Worm (Caenorhabditis elegans) whole organism, L2 larva: ENCODE data around the gene ZC204.17.
A peak's percentile ranks its signal among the peaks of the same experiment; 100 is the strongest.
"Not testable (repeated sequence)": the region's sequence is repeated elsewhere in the genome, so short reads cannot be mapped to it uniquely, and the experiment has no call there.

Experiments used
- C34F6.9 ChIP-seq: fragments of 150-350 bp; optimal IDR thresholded peaks from 2 replicates; lab custom pipeline; 2014; ENCODE audit warnings: missing biosample characterization, missing genetic modification characterization
- F13H6.1 ChIP-seq: sonication (generic microtip); optimal IDR thresholded peaks from 2 replicates; lab custom pipeline; 2016; ENCODE audit warnings: missing genetic modification characterization, missing compliant biosample characterization
- R02D3.7 ChIP-seq: fragments of 150-350 bp; optimal IDR thresholded peaks from 2 replicates; lab custom pipeline; 2014; ENCODE audit warnings: missing biosample characterization, missing genetic modification characterization
- alr-1 ChIP-seq: fragments of 150-350 bp; optimal IDR thresholded peaks from 2 replicates; lab custom pipeline; 2014; ENCODE audit warnings: missing biosample characterization, missing genetic modification characterization
- aly-2 ChIP-seq: fragments of 150-350 bp; optimal IDR thresholded peaks from 2 replicates; lab custom pipeline; 2014; ENCODE audit warnings: missing biosample characterization, missing genetic modification characterization
- ama-1 ChIP-seq: fragments of 150-350 bp; optimal IDR thresholded peaks from 2 replicates; lab custom pipeline; 2018; ENCODE audit warnings: inconsistent platforms
- ceh-16 ChIP-seq: fragments of 150-350 bp; optimal IDR thresholded peaks from 2 replicates; lab custom pipeline; 2014; ENCODE audit warnings: missing biosample characterization, missing genetic modification characterization
- elt-1 ChIP-seq: fragments of 150-350 bp; optimal IDR thresholded peaks from 2 replicates; lab custom pipeline; 2014; ENCODE audit warnings: missing biosample characterization, missing genetic modification characterization
- elt-3 ChIP-seq: sonication (generic microtip); optimal IDR thresholded peaks from 2 replicates; lab custom pipeline; 2017; ENCODE audit warnings: missing biosample characterization, missing genetic modification characterization
- fos-1 ChIP-seq: fragments of 150-350 bp; optimal IDR thresholded peaks from 2 replicates; lab custom pipeline; 2014; ENCODE audit warnings: missing biosample characterization, missing genetic modification characterization
- gmeb-1 ChIP-seq: fragments of 150-350 bp; optimal IDR thresholded peaks from 2 replicates; lab custom pipeline; 2014; ENCODE audit warnings: missing biosample characterization, missing genetic modification characterization
- lin-11 ChIP-seq: fragments of 150-350 bp; sonication (generic microtip); optimal IDR thresholded peaks from 2 replicates; lab custom pipeline; 2014; ENCODE audit warnings: missing biosample characterization, missing genetic modification characterization, inconsistent platforms, mixed read lengths
- lin-13 ChIP-seq: fragments of 150-350 bp; optimal IDR thresholded peaks from 2 replicates; lab custom pipeline; 2014; ENCODE audit warnings: missing biosample characterization, missing genetic modification reagents, missing genetic modification characterization
- lin-39 ChIP-seq: fragments of 150-350 bp; optimal IDR thresholded peaks from 2 replicates; lab custom pipeline; 2014; ENCODE audit warnings: missing biosample characterization, missing genetic modification reagents, missing genetic modification characterization
- mab-5 ChIP-seq: fragments of 150-350 bp; optimal IDR thresholded peaks from 2 replicates; lab custom pipeline; 2014; ENCODE audit warnings: missing biosample characterization, missing genetic modification characterization
- mbf-1 ChIP-seq: sonication (generic microtip); optimal IDR thresholded peaks from 2 replicates; lab custom pipeline; 2017; ENCODE audit warnings: missing biosample characterization, missing genetic modification characterization
- mdl-1 ChIP-seq, 2 experiments: fragments of 150-350 bp in 1 of 2; sonication (generic microtip) in 1 of 2; optimal IDR thresholded peaks; 2 replicates each; lab custom pipeline; 2017; ENCODE audit warnings: missing biosample characterization in 2 of 2, missing genetic modification characterization in 2 of 2
- nhr-12 ChIP-seq: fragments of 150-350 bp; optimal IDR thresholded peaks from 2 replicates; lab custom pipeline; 2014; ENCODE audit warnings: missing biosample characterization, missing genetic modification characterization
- nhr-129 ChIP-seq: fragments of 150-350 bp; optimal IDR thresholded peaks from 2 replicates; lab custom pipeline; 2014; ENCODE audit warnings: missing biosample characterization, missing genetic modification characterization
- nhr-237 ChIP-seq: fragments of 150-350 bp; optimal IDR thresholded peaks from 2 replicates; lab custom pipeline; 2014; ENCODE audit warnings: missing biosample characterization, missing genetic modification characterization
- nhr-6 ChIP-seq: fragments of 150-350 bp; optimal IDR thresholded peaks from 2 replicates; lab custom pipeline; 2014; ENCODE audit warnings: missing biosample characterization, missing genetic modification characterization
- nhr-77 ChIP-seq: fragments of 150-350 bp; optimal IDR thresholded peaks from 2 replicates; lab custom pipeline; 2014; ENCODE audit warnings: missing biosample characterization, missing genetic modification characterization
- skn-1 ChIP-seq: sonication (generic microtip); optimal IDR thresholded peaks from 2 replicates; lab custom pipeline; 2017; ENCODE audit warnings: missing biosample characterization, missing genetic modification characterization
- sma-3 ChIP-seq: sonication (generic microtip); optimal IDR thresholded peaks from 2 replicates; lab custom pipeline; 2016; ENCODE audit warnings: missing genetic modification reagents, missing genetic modification characterization, missing compliant biosample characterization
- snpc-4 ChIP-seq: fragments of 150-350 bp; optimal IDR thresholded peaks from 2 replicates; lab custom pipeline; 2014; ENCODE audit warnings: missing biosample characterization, missing genetic modification characterization
- unc-55 ChIP-seq: fragments of 150-350 bp; sonication (generic microtip); optimal IDR thresholded peaks from 3 replicates; lab custom pipeline; 2014; ENCODE audit warnings: missing biosample characterization, missing genetic modification reagents, missing genetic modification characterization
- unc-62 ChIP-seq: fragments of 150-350 bp; optimal IDR thresholded peaks from 2 replicates; lab custom pipeline; 2014; ENCODE audit warnings: missing biosample characterization, missing genetic modification reagents, missing genetic modification characterization
- zag-1 ChIP-seq: fragments of 150-350 bp; optimal IDR thresholded peaks from 2 replicates; lab custom pipeline; 2014; ENCODE audit warnings: missing biosample characterization, missing genetic modification characterization
- ztf-1 ChIP-seq: fragments of 200-800 bp; sonication (Bioruptor generic); conservative IDR thresholded peaks from 2 replicates; pipeline ENCODE4 v1.3.6; 2022; ENCODE audit warnings: missing genetic modification characterization, missing compliant biosample characterization
- ztf-4 ChIP-seq: fragments of 150-350 bp; optimal IDR thresholded peaks from 2 replicates; lab custom pipeline; 2014; ENCODE audit warnings: missing biosample characterization, missing genetic modification characterization

The ZC204.17 gene

ce11 chrII:1636392-1636791, 9.7 kb downstream of the ZC204.17 start, which contains the start of gene srg-20:
Gene srg-20 (plus strand): TSS chrII:1636692.
- not testable (repeated sequence) for TF ChIP-seq F13H6.1 (tag; lab: Kevin White, UChicago); lin-13 (GFP tag; lab: Kevin White, UChicago); C34F6.9

DNA sequence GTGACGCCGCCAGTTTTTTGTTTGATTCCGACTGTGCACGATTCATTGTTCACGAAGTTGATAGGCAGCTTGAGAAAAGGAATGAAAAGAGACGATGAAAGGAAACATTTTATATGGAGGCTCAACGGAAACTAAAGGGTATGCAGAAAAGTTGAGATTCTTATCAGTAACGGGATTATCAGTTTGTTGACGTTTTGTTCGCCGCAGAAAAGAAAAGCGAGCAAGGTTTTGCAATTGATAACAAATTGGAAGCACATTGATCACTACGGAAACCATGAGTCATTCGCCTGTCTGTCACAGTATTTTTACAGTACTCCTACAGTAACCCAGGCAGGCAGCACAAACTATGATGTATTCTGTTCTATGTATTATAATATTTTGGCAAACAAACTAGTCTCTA, 10.1 kb downstream of the ZC204.17 start:
- TF ChIP-seq lin-13 (GFP tag; lab: Kevin White, UChicago) (no peak), fos-1 (tag; lab: Kevin White, UChicago) (peak; percentile 41), elt-3 (tag; lab: Kevin White, UChicago) (no peak), mbf-1 (no peak), R02D3.7 (tag; lab: Kevin White, UChicago) (no peak), F13H6.1 (tag; lab: Kevin White, UChicago) (no peak), elt-1 (tag; lab: Kevin White, UChicago) (no peak)
- TF ChIP-seq, all 48 proteins: peak for 1

- TF ChIP-seq unc-62 (GFP tag; lab: Kevin White, UChicago); F13H6.1 (tag; lab: Kevin White, UChicago); lin-39 (tag; lab: Kevin White, UChicago): not testable (repeated sequence)
These were observed 12.6 kb downstream of the ZC204.17 start, which contains the start of gene C08E3.1 for ce11 chrII:1633490-1633889. Gene C08E3.1 (plus strand): TSS chrII:1633790.

DNA sequence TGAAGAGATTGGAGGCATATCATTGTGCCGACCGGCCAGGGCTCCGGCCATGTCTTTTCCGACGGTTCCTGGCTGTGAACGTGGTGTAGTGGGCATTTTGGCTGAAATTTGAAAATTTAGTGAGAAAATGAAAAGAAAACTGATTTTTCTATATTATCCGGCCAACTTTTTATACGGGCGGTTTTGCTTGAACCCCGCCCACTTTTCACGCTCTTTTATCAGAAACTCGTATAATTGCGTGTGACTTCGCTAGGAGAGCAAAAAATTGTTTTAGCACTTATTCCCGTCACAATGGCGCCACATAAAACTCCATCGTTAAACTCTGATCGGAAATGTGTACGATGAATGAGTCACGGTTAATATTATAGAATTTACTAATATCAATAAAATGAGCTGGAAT, 13.9 kb downstream of the ZC204.17 start, which contains the start of gene C08E3.13:
Gene C08E3.13 (minus strand): TSS at position 101 of the 400 bp plus-strand sequence.
- not testable (repeated sequence) for TF ChIP-seq alr-1 (tag; lab: Kevin White, UChicago); unc-55; aly-2 (tag; lab: Kevin White, UChicago)
- TF ChIP-seq, all 48 proteins: peak for 0; not testable (repeated sequence) for 48

DNA sequence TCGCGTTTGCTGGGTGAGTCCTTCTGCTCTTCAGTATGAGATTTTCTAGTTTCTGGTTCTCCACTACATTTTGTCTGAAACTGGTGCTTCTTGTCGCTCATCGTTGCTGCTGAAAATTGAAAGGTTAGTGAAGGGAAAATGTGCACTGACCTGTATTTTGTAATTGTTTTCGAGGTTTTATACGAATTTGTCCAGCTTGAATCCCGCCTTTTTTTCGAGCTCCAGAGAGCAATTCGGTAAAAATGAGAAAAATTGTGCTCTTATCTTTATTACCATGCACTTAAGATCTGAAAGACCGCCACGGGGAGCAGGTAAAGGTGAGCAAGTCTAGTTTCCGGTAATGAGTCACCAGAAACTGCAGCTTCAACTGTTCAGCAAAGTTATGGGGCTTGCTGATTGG, 18.3 kb downstream of the ZC204.17 start, which contains the start of gene C08E3.15:
Gene C08E3.15 (minus strand): TSS at position 101 of the 400 bp plus-strand sequence.
- TF ChIP-seq gmeb-1; nhr-6 (tag; lab: Kevin White, UChicago); ztf-4 (tag; lab: Kevin White, UChicago): not testable (repeated sequence)

ce11 chrII:1625666-1626065, 20.4 kb downstream of the ZC204.17 start, which contains the start of gene C08E3.14:
Gene C08E3.14 (plus strand): TSS chrII:1625966.
- TF ChIP-seq F13H6.1 (tag; lab: Kevin White, UChicago): no peak
- TF ChIP-seq nhr-77 (tag; lab: Kevin White, UChicago): no peak
- no peak for TF ChIP-seq snpc-4
- no peak for TF ChIP-seq ztf-4 (tag; lab: Kevin White, UChicago)
- TF ChIP-seq ceh-16: no peak
- TF ChIP-seq nhr-129 (tag; lab: Kevin White, UChicago): no peak
- no peak for TF ChIP-seq ztf-1 (GFP tag; lab: Robert Waterston, UW)
- no peak for TF ChIP-seq sma-3 (GFP tag; lab: Kevin White, UChicago)
- TF ChIP-seq fos-1 (tag; lab: Kevin White, UChicago): no peak
- no peak for TF ChIP-seq mdl-1 (tag; optimal IDR thresholded peaks at IDR 0.05; lab: Kevin White, UChicago)
- no peak for TF ChIP-seq skn-1 (tag; lab: Kevin White, UChicago)
- TF ChIP-seq mab-5: no peak
- TF ChIP-seq C34F6.9: no peak
- TF ChIP-seq elt-1 (tag; lab: Kevin White, UChicago): no peak
- no peak for TF ChIP-seq ama-1 (lab: Kevin White, UChicago)

DNA sequence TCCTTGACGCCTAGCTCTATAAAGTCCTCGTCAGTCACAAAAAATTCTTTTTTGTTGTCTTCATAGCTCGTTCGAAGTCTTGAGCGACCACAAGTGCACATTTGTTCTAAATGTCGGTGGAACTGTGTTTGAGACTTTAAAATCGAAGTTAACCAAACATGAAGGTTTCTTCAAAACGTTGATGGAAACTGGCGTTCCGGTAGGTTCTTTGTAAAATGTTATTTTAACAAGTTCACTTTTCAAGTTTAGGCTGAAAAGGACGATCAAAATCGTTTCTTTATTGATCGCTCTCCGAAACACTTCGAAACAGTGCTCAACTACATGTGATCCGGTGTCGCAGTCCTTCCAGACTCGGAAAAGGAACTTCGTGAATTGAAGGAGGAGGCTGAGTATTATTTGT, 21.5 kb downstream of the ZC204.17 start, which contains the start of gene fbxa-160:
Gene fbxa-160 (minus strand): TSS at position 101 of the 400 bp plus-strand sequence.
- TF ChIP-seq nhr-237 (tag; lab: Kevin White, UChicago): no peak
- TF ChIP-seq ztf-1 (GFP tag; lab: Robert Waterston, UW): no peak
- TF ChIP-seq unc-55: no peak
- TF ChIP-seq nhr-12: no peak
- TF ChIP-seq lin-11 (tag; lab: Kevin White, UChicago): no peak
- TF ChIP-seq zag-1 (tag; lab: Kevin White, UChicago): no peak
- TF ChIP-seq skn-1 (tag; lab: Kevin White, UChicago): no peak
